Worm (Caenorhabditis elegans) whole organism, L2 larva: ENCODE measurements around the gene Y54F10BM.12.

Experiments
- C34F6.9 ChIP-seq: fragments of 150-350 bp; optimal IDR thresholded peaks from 2 replicates; lab custom pipeline; 2014; ENCODE audit warnings: missing biosample characterization, missing genetic modification characterization
- F13H6.1 ChIP-seq: sonication (generic microtip); optimal IDR thresholded peaks from 2 replicates; lab custom pipeline; 2016; ENCODE audit warnings: missing genetic modification characterization, missing compliant biosample characterization
- R02D3.7 ChIP-seq: fragments of 150-350 bp; optimal IDR thresholded peaks from 2 replicates; lab custom pipeline; 2014; ENCODE audit warnings: missing biosample characterization, missing genetic modification characterization
- ZK546.5 ChIP-seq: sonication (generic microtip); optimal IDR thresholded peaks from 2 replicates; lab custom pipeline; 2017; ENCODE audit warnings: missing biosample characterization, missing genetic modification characterization
- alr-1 ChIP-seq: fragments of 150-350 bp; optimal IDR thresholded peaks from 2 replicates; lab custom pipeline; 2014; ENCODE audit warnings: missing biosample characterization, missing genetic modification characterization
- ama-1 ChIP-seq: fragments of 150-350 bp; optimal IDR thresholded peaks from 2 replicates; lab custom pipeline; 2018; ENCODE audit warnings: inconsistent platforms
- blmp-1 ChIP-seq: sonication (generic microtip); optimal IDR thresholded peaks from 2 replicates; lab custom pipeline; 2017; ENCODE audit warnings: missing genetic modification characterization, mild to moderate bottlenecking, missing compliant biosample characterization, antibody characterized with exemption, moderate library complexity; ENCODE audit not compliant: insufficient read depth
- ceh-16 ChIP-seq: fragments of 150-350 bp; optimal IDR thresholded peaks from 2 replicates; lab custom pipeline; 2014; ENCODE audit warnings: missing biosample characterization, missing genetic modification characterization
- ceh-82 ChIP-seq: fragments of 150-350 bp; optimal IDR thresholded peaks from 2 replicates; lab custom pipeline; 2014; ENCODE audit warnings: missing biosample characterization, missing genetic modification characterization
- crh-2 ChIP-seq: sonication (generic microtip); optimal IDR thresholded peaks from 2 replicates; lab custom pipeline; 2017; ENCODE audit warnings: missing biosample characterization, missing genetic modification characterization
- elt-1 ChIP-seq: fragments of 150-350 bp; optimal IDR thresholded peaks from 2 replicates; lab custom pipeline; 2014; ENCODE audit warnings: missing biosample characterization, missing genetic modification characterization
- elt-3 ChIP-seq: sonication (generic microtip); optimal IDR thresholded peaks from 2 replicates; lab custom pipeline; 2017; ENCODE audit warnings: missing biosample characterization, missing genetic modification characterization
- fos-1 ChIP-seq: fragments of 150-350 bp; optimal IDR thresholded peaks from 2 replicates; lab custom pipeline; 2014; ENCODE audit warnings: missing biosample characterization, missing genetic modification characterization
- gmeb-1 ChIP-seq: fragments of 150-350 bp; optimal IDR thresholded peaks from 2 replicates; lab custom pipeline; 2014; ENCODE audit warnings: missing biosample characterization, missing genetic modification characterization
- lin-11 ChIP-seq: fragments of 150-350 bp; sonication (generic microtip); optimal IDR thresholded peaks from 2 replicates; lab custom pipeline; 2014; ENCODE audit warnings: missing biosample characterization, missing genetic modification characterization, inconsistent platforms, mixed read lengths
- lin-13 ChIP-seq: fragments of 150-350 bp; optimal IDR thresholded peaks from 2 replicates; lab custom pipeline; 2014; ENCODE audit warnings: missing biosample characterization, missing genetic modification reagents, missing genetic modification characterization
- lin-39 ChIP-seq: fragments of 150-350 bp; optimal IDR thresholded peaks from 2 replicates; lab custom pipeline; 2014; ENCODE audit warnings: missing biosample characterization, missing genetic modification reagents, missing genetic modification characterization
- lsy-2 ChIP-seq, 2 experiments: fragments of 150-350 bp in 1 of 2; sonication (generic microtip) in 1 of 2; optimal IDR thresholded peaks; 2 replicates each; lab custom pipeline; 2014 to 2017; ENCODE audit warnings: missing biosample characterization in 2 of 2, missing genetic modification characterization in 2 of 2
- mab-5 ChIP-seq: fragments of 150-350 bp; optimal IDR thresholded peaks from 2 replicates; lab custom pipeline; 2014; ENCODE audit warnings: missing biosample characterization, missing genetic modification characterization
- mbf-1 ChIP-seq: sonication (generic microtip); optimal IDR thresholded peaks from 2 replicates; lab custom pipeline; 2017; ENCODE audit warnings: missing biosample characterization, missing genetic modification characterization
- mdl-1 ChIP-seq, 2 experiments: fragments of 150-350 bp in 1 of 2; sonication (generic microtip) in 1 of 2; optimal IDR thresholded peaks; 2 replicates each; lab custom pipeline; 2017; ENCODE audit warnings: missing biosample characterization in 2 of 2, missing genetic modification characterization in 2 of 2
- nhr-10 ChIP-seq: sonication (generic microtip); optimal IDR thresholded peaks from 2 replicates; lab custom pipeline; 2017; ENCODE audit warnings: missing biosample characterization, missing genetic modification characterization
- nhr-11 ChIP-seq: fragments of 150-350 bp; optimal IDR thresholded peaks from 2 replicates; lab custom pipeline; 2014; ENCODE audit warnings: missing biosample characterization, missing genetic modification characterization
- nhr-12 ChIP-seq: fragments of 150-350 bp; optimal IDR thresholded peaks from 2 replicates; lab custom pipeline; 2014; ENCODE audit warnings: missing biosample characterization, missing genetic modification characterization
- nhr-129 ChIP-seq: fragments of 150-350 bp; optimal IDR thresholded peaks from 2 replicates; lab custom pipeline; 2014; ENCODE audit warnings: missing biosample characterization, missing genetic modification characterization
- nhr-21 ChIP-seq: fragments of 150-350 bp; optimal IDR thresholded peaks from 2 replicates; lab custom pipeline; 2014; ENCODE audit warnings: missing biosample characterization, missing genetic modification characterization
- nhr-237 ChIP-seq: fragments of 150-350 bp; optimal IDR thresholded peaks from 2 replicates; lab custom pipeline; 2014; ENCODE audit warnings: missing biosample characterization, missing genetic modification characterization
- nhr-25 ChIP-seq: fragments of 150-350 bp; sonication (generic microtip); optimal IDR thresholded peaks from 3 replicates; lab custom pipeline; 2014; ENCODE audit warnings: missing biosample characterization, missing genetic modification characterization
- nhr-6 ChIP-seq: fragments of 150-350 bp; optimal IDR thresholded peaks from 2 replicates; lab custom pipeline; 2014; ENCODE audit warnings: missing biosample characterization, missing genetic modification characterization
- nhr-77 ChIP-seq: fragments of 150-350 bp; optimal IDR thresholded peaks from 2 replicates; lab custom pipeline; 2014; ENCODE audit warnings: missing biosample characterization, missing genetic modification characterization
- sem-4 ChIP-seq: fragments of 150-350 bp; optimal IDR thresholded peaks from 2 replicates; lab custom pipeline; 2014; ENCODE audit warnings: missing biosample characterization, missing genetic modification reagents, missing genetic modification characterization
- sma-3 ChIP-seq: sonication (generic microtip); optimal IDR thresholded peaks from 2 replicates; lab custom pipeline; 2016; ENCODE audit warnings: missing genetic modification reagents, missing genetic modification characterization, missing compliant biosample characterization
- sma-9 ChIP-seq, 2 experiments: fragments of 150-350 bp in 1 of 2; sonication (generic microtip) in 1 of 2; optimal IDR thresholded peaks; 2 replicates each; lab custom pipeline; 2014 to 2016; ENCODE audit warnings: missing genetic modification characterization in 2 of 2, mild to moderate bottlenecking in 1 of 2, missing biosample characterization in 1 of 2, missing compliant biosample characterization in 1 of 2, missing genetic modification reagents in 1 of 2, moderate library complexity in 1 of 2
- snpc-4 ChIP-seq: fragments of 150-350 bp; optimal IDR thresholded peaks from 2 replicates; lab custom pipeline; 2014; ENCODE audit warnings: missing biosample characterization, missing genetic modification characterization
- unc-39 ChIP-seq: fragments of 150-350 bp; optimal IDR thresholded peaks from 2 replicates; lab custom pipeline; 2014; ENCODE audit warnings: missing biosample characterization, missing genetic modification characterization
- unc-55 ChIP-seq: fragments of 150-350 bp; sonication (generic microtip); optimal IDR thresholded peaks from 3 replicates; lab custom pipeline; 2014; ENCODE audit warnings: missing biosample characterization, missing genetic modification reagents, missing genetic modification characterization
- zag-1 ChIP-seq: fragments of 150-350 bp; optimal IDR thresholded peaks from 2 replicates; lab custom pipeline; 2014; ENCODE audit warnings: missing biosample characterization, missing genetic modification characterization
- ztf-1 ChIP-seq: fragments of 200-800 bp; sonication (Bioruptor generic); conservative IDR thresholded peaks from 2 replicates; pipeline ENCODE4 v1.3.6; 2022; ENCODE audit warnings: missing genetic modification characterization, missing compliant biosample characterization
- ztf-11 ChIP-seq: sonication (generic microtip); optimal IDR thresholded peaks from 2 replicates; lab custom pipeline; 2017; ENCODE audit warnings: missing biosample characterization, missing genetic modification characterization
- ztf-4 ChIP-seq: fragments of 150-350 bp; optimal IDR thresholded peaks from 2 replicates; lab custom pipeline; 2014; ENCODE audit warnings: missing biosample characterization, missing genetic modification characterization

The Y54F10BM.12 gene

DNA sequence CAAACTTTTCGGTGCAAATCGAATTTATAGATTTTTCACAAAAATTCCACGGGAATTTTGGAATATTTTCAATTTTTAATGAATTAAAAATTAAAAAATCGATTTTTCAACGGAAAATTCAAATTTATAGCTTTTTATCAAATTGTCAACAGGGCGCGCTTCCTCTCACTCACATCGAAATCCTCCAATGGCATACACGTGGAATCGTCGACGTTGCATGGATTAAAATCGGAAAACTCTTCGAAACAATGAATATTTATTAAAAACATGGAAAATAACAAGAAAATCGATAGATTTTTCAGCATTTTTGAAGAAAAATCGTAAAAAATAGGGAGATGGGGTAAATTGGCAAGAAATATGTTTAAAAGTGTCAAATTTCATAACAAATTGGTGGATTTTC, at the start of gene Y54F10BM.12:
Y54F10BM.12 (minus strand) TSS at position 344 of the 400 bp plus-strand sequence.
- TF ChIP-seq unc-55, result no peak
- no peak for TF ChIP-seq ZK546.5 (tag; lab: Kevin White, UChicago)
- no peak for TF ChIP-seq alr-1 (tag; lab: Kevin White, UChicago)
- no peak for TF ChIP-seq ama-1 (lab: Kevin White, UChicago)
- no peak for TF ChIP-seq ceh-16 (tag; lab: Kevin White, UChicago)
- TF ChIP-seq ztf-1 (GFP tag; lab: Robert Waterston, UW), result no peak
- no peak for TF ChIP-seq elt-3 (tag; lab: Kevin White, UChicago)
- TF ChIP-seq C34F6.9 (tag; lab: Kevin White, UChicago), result no peak
- TF ChIP-seq nhr-77, result no peak
- no peak for TF ChIP-seq nhr-129 (tag; lab: Kevin White, UChicago)
- TF ChIP-seq gmeb-1 (tag; lab: Kevin White, UChicago), result no peak
- TF ChIP-seq R02D3.7 (tag; lab: Kevin White, UChicago), result no peak
- TF ChIP-seq nhr-11 (tag; lab: Kevin White, UChicago), result no peak
- TF ChIP-seq blmp-1, result no peak
- TF ChIP-seq elt-1 (tag; lab: Kevin White, UChicago), result no peak
- no peak for TF ChIP-seq sma-9 (GFP tag; optimal IDR thresholded peaks at IDR 0.05; lab: Kevin White, UChicago)
- no peak for TF ChIP-seq sma-9 (tag; optimal IDR thresholded peaks at IDR 0.05; lab: Kevin White, UChicago)
- TF ChIP-seq, all 48 proteins: peak for 0

DNA sequence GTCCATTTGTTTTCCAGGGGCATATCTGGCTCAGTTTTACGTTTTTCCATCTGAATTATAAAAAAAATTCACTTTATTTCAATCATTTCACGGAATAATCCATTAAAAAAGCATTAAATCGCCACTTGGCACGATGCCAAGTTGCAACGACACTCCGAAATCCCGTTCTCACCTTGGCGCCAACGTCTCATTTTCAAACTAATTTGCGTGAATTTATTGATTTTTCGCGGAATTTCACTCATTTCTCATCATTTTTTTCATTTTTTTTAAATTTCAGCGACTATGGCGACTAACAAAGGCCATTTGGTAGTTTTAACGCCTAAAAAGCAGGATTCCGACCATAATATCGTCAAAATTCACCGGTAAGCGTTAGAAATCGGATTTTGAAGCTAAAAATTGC, 46.4 kb upstream of the Y54F10BM.12 start, which contains the start of gene H14E04.2:
H14E04.2 (plus strand) TSS at position 276 of the 400 bp plus-strand sequence.
- peak; percentile 50 for TF ChIP-seq nhr-25 (tag; lab: Kevin White, UChicago)
- peak; percentile 87 for TF ChIP-seq crh-2 (tag; lab: Kevin White, UChicago)
- peak; percentile 47 for TF ChIP-seq blmp-1
- no peak for TF ChIP-seq unc-39 (tag; lab: Kevin White, UChicago)
- no peak for TF ChIP-seq ztf-11 (tag; lab: Kevin White, UChicago)
- no peak for TF ChIP-seq sma-9 (GFP tag; optimal IDR thresholded peaks at IDR 0.05; lab: Kevin White, UChicago)
- TF ChIP-seq sma-9 (tag; optimal IDR thresholded peaks at IDR 0.05; lab: Kevin White, UChicago), result no peak
- TF ChIP-seq lsy-2 (tag; optimal IDR thresholded peaks at IDR 0.05; lab: Kevin White, UChicago), result peak; percentile 80 to 87
- TF ChIP-seq ama-1 (lab: Kevin White, UChicago), result peak; percentile 13
- peak; percentile 86 for TF ChIP-seq C34F6.9 (tag; lab: Kevin White, UChicago)
- peak; percentile 84 for TF ChIP-seq sma-3 (GFP tag; lab: Kevin White, UChicago)
- TF ChIP-seq nhr-21 (tag; lab: Kevin White, UChicago), result peak; percentile 82
- peak; percentile 55 for TF ChIP-seq lin-11 (tag; lab: Kevin White, UChicago)
- TF ChIP-seq F13H6.1 (tag; lab: Kevin White, UChicago), result peak; percentile 66
- TF ChIP-seq zag-1 (tag; lab: Kevin White, UChicago), result peak; percentile 5
- TF ChIP-seq fos-1 (tag; lab: Kevin White, UChicago), result peak; percentile 46
- TF ChIP-seq ceh-82, result no peak
- no peak for TF ChIP-seq mdl-1 (tag; optimal IDR thresholded peaks at IDR 0.05; lab: Kevin White, UChicago)
- no peak for TF ChIP-seq nhr-12 (tag; lab: Kevin White, UChicago)
- peak; percentile 63 for TF ChIP-seq snpc-4
- TF ChIP-seq lin-13, result peak; percentile 82
- TF ChIP-seq nhr-6 (tag; lab: Kevin White, UChicago), result peak; percentile 56
- peak; percentile 17 for TF ChIP-seq ztf-4 (tag; lab: Kevin White, UChicago)
- TF ChIP-seq mab-5, result peak; percentile 34
- TF ChIP-seq unc-55, result peak; percentile 87
- TF ChIP-seq nhr-10 (tag; lab: Kevin White, UChicago), result no peak
- peak; percentile 74 for TF ChIP-seq sem-4 (tag; lab: Kevin White, UChicago)
- TF ChIP-seq ztf-1 (GFP tag; lab: Robert Waterston, UW), result no peak
- TF ChIP-seq R02D3.7 (tag; lab: Kevin White, UChicago), result peak; percentile 25
- peak; percentile 74 for TF ChIP-seq ceh-16 (tag; lab: Kevin White, UChicago)
- TF ChIP-seq gmeb-1 (tag; lab: Kevin White, UChicago), result peak; percentile 93
- peak; percentile 72 for TF ChIP-seq nhr-129 (tag; lab: Kevin White, UChicago)
- no peak for TF ChIP-seq nhr-11 (tag; lab: Kevin White, UChicago)

DNA sequence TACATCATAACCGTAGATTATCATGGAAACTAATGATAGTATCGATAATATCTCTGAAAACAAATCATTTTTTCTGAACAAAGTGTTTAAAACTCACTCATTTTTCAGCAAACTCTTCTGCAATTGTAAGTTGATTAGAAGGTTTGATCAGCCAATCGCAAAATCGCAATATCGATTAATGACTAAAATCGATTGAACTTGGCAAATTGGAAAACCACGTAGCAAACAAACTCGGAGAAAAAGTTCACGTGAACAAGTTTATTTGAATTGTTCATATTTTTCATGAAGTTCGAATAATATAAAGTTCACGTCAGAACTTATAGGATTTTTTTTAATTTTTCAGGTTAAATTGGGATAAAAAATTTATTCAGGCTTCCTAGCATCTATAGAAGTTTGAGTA, 42.4 kb upstream of the Y54F10BM.12 start, which contains the start of gene H04J21.1:
H04J21.1 (minus strand) TSS at position 101 of the 400 bp plus-strand sequence.
- TF ChIP-seq elt-1 (tag; lab: Kevin White, UChicago), result no peak
- no peak for TF ChIP-seq ztf-1 (GFP tag; lab: Robert Waterston, UW)
- no peak for TF ChIP-seq nhr-10 (tag; lab: Kevin White, UChicago)
- TF ChIP-seq nhr-237 (tag; lab: Kevin White, UChicago), result no peak
- TF ChIP-seq nhr-77, result no peak
- no peak for TF ChIP-seq lin-39
- TF ChIP-seq ceh-16 (tag; lab: Kevin White, UChicago), result no peak
- no peak for TF ChIP-seq ztf-4 (tag; lab: Kevin White, UChicago)
- no peak for TF ChIP-seq zag-1 (tag; lab: Kevin White, UChicago)
- TF ChIP-seq mbf-1, result no peak
